Worm (Caenorhabditis elegans): ENCODE measurements around the gene athp-1.

- no peak for TF ChIP-seq ztf-29 (GFP tag; IDR thresholded peaks at IDR 0.05)
- TF ChIP-seq tab-1 (GFP tag; IDR thresholded peaks at IDR 0.05), result no peak
- TF ChIP-seq ztf-23 (GFP tag; IDR thresholded peaks at IDR 0.05), result no peak
- TF ChIP-seq T22C8.4 (GFP tag; IDR thresholded peaks at IDR 0.05), result no peak
Observed at ce11 chrIII:10855398-10855880, 26.1 kb upstream of the athp-1 start, which contains the start of gene Y39A1C.1.
